Worm (Caenorhabditis elegans): ENCODE results near the gene clc-18.

DNA sequence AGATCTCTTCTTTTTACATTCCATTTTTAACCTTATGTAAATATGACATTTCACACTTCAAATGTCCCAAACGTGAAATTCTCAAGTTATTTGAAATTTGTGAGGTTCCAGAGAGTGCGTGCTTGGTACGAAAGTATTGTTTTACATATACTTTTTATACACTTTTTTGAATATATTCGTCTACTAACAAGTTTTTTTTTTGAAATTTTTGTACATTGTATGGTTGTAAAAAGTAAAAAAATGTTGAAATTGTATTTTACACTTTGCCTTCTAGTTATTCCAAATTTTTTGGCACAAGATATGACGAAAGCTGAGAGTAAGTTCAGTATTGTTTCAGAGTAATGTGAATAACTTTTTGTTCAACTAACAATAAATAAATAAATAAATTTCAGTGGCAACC, 25.0 kb upstream of the clc-18 start, which contains the start of gene lgc-1:
- TF ChIP-seq nhr-12 (tag; optimal IDR thresholded peaks at IDR 0.05) (no peak), zag-1 (tag; optimal IDR thresholded peaks at IDR 0.05) (no peak), ceh-82 (tag; optimal IDR thresholded peaks at IDR 0.05) (no peak), hmg-11 (tag; optimal IDR thresholded peaks at IDR 0.05) (no peak), nhr-23 (tag; optimal IDR thresholded peaks at IDR 0.05) (no peak), pha-4 (tag; optimal IDR thresholded peaks at IDR 0.05) (no peak), ceh-9 (tag; optimal IDR thresholded peaks at IDR 0.05) (no peak), elt-2 (tag; optimal IDR thresholded peaks at IDR 0.05) (no peak), nhr-25 (tag; optimal IDR thresholded peaks at IDR 0.05) (no peak), lsy-12 (tag; optimal IDR thresholded peaks at IDR 0.05) (no peak), nhr-76 (tag; optimal IDR thresholded peaks at IDR 0.05) (no peak), unc-62 (GFP tag; optimal IDR thresholded peaks at IDR 0.05) (no peak)
